Worm (Caenorhabditis elegans) whole organism, L4 larva: Measurements from ENCODE around the gene ZC196.4.

Source experiments
- F26F4.8 ChIP-seq: fragments of 200-800 bp; sonication (Bioruptor generic); conservative IDR thresholded peaks from 2 replicates; pipeline ENCODE4 v1.3.6; 2022; ENCODE audit warnings: missing genetic modification characterization, missing compliant biosample characterization
- R02D3.7 ChIP-seq: fragments of 150-350 bp; sonication (generic microtip); optimal IDR thresholded peaks from 3 replicates; lab custom pipeline; 2014; ENCODE audit warnings: missing biosample characterization, missing genetic modification characterization
- T26A8.4 ChIP-seq: fragments of 200-800 bp; sonication (Bioruptor generic); IDR thresholded peaks from 2 replicates; pipeline ENCODE4 v1.3.6; 2022; ENCODE audit warnings: missing genetic modification characterization, missing compliant biosample characterization
- aha-1 ChIP-seq: fragments of 150-350 bp; peaks from one replicate; lab custom pipeline; 2014; ENCODE audit warnings: missing biosample characterization, missing genetic modification characterization
- attf-4 ChIP-seq: sonication (generic microtip); optimal IDR thresholded peaks from 3 replicates; lab custom pipeline; 2017; ENCODE audit warnings: missing biosample characterization, missing genetic modification characterization
- ceh-32 ChIP-seq: sonication (generic microtip); optimal IDR thresholded peaks from 2 replicates; lab custom pipeline; 2016; ENCODE audit warnings: mild to moderate bottlenecking, missing genetic modification characterization, missing compliant biosample characterization; ENCODE audit not compliant: poor library complexity
- daf-19 ChIP-seq: fragments of 200-800 bp; sonication (Bioruptor generic); conservative IDR thresholded peaks from 2 replicates; pipeline ENCODE4 v1.3.6; 2022; ENCODE audit warnings: missing genetic modification characterization, missing compliant biosample characterization
- dmd-6 ChIP-seq: fragments of 200-800 bp; sonication (Bioruptor generic); IDR thresholded peaks from 2 replicates; pipeline ENCODE4 v1.3.6; 2022; ENCODE audit warnings: missing genetic modification reagents, missing genetic modification characterization, missing compliant biosample characterization
- hlh-11 ChIP-seq: fragments of 200-800 bp; sonication (Bioruptor generic); optimal IDR thresholded peaks from 2 replicates; lab custom pipeline; 2018; ENCODE audit warnings: mild to moderate bottlenecking, missing genetic modification characterization, missing compliant biosample characterization
- hmg-1.1 ChIP-seq: fragments of 200-800 bp; sonication (Bioruptor generic); IDR thresholded peaks from 2 replicates; pipeline ENCODE4 v1.3.6; 2022; ENCODE audit warnings: missing genetic modification reagents, missing genetic modification characterization, missing compliant biosample characterization
- lim-7 ChIP-seq: fragments of 200-800 bp; sonication (Bioruptor generic); IDR thresholded peaks from 2 replicates; pipeline ENCODE4 v1.3.6; 2022; ENCODE audit warnings: missing genetic modification characterization, missing compliant biosample characterization
- lin-38 ChIP-seq: fragments of 200-800 bp; sonication (Bioruptor generic); IDR thresholded peaks from 2 replicates; pipeline ENCODE4 v1.3.6; 2022; ENCODE audit warnings: missing genetic modification reagents, missing genetic modification characterization, missing compliant biosample characterization
- mes-2 ChIP-seq: sonication (generic microtip); optimal IDR thresholded peaks from 2 replicates; lab custom pipeline; 2016; ENCODE audit warnings: missing genotype, mild to moderate bottlenecking, missing genetic modification characterization, missing compliant biosample characterization; ENCODE audit not compliant: poor library complexity, severe bottlenecking
- nhr-25 ChIP-seq: sonication (generic microtip); optimal IDR thresholded peaks from 2 replicates; lab custom pipeline; 2017; ENCODE audit warnings: missing genetic modification characterization, mild to moderate bottlenecking, missing compliant biosample characterization, antibody characterized with exemption, moderate library complexity, borderline replicate concordance; ENCODE audit not compliant: insufficient read depth
- nhr-28 ChIP-seq: fragments of 150-350 bp; optimal IDR thresholded peaks from 2 replicates; lab custom pipeline; 2014; ENCODE audit warnings: missing biosample characterization, missing genetic modification characterization
- nhr-77 ChIP-seq: fragments of 150-350 bp; optimal IDR thresholded peaks from 2 replicates; lab custom pipeline; 2014; ENCODE audit warnings: missing biosample characterization, missing genetic modification characterization
- rbr-2 ChIP-seq: sonication (generic microtip); optimal IDR thresholded peaks from 2 replicates; lab custom pipeline; 2016; ENCODE audit warnings: missing genotype, missing genetic modification characterization, missing compliant biosample characterization
- sdz-12 ChIP-seq: fragments of 200-800 bp; sonication (Bioruptor generic); optimal IDR thresholded peaks from 2 replicates; lab custom pipeline; 2018; ENCODE audit warnings: mild to moderate bottlenecking, missing genetic modification characterization, missing compliant biosample characterization
- set-16 ChIP-seq: fragments of 200-800 bp; sonication (Bioruptor generic); IDR thresholded peaks from 2 replicates; pipeline ENCODE4 v1.3.6; 2022; ENCODE audit warnings: missing genetic modification reagents, missing genetic modification characterization, missing compliant biosample characterization
- skn-1 ChIP-seq: fragments of 150-350 bp; optimal IDR thresholded peaks from 2 replicates; lab custom pipeline; 2014; ENCODE audit warnings: missing biosample characterization, missing genetic modification characterization
- unc-130 ChIP-seq: sonication (generic microtip); optimal IDR thresholded peaks from 2 replicates; lab custom pipeline; 2016; ENCODE audit warnings: missing genetic modification reagents, missing genetic modification characterization, missing compliant biosample characterization
- unc-62 ChIP-seq, 3 experiments: fragments of 150-350 bp in 1 of 3; sonication (generic microtip); optimal IDR thresholded peaks in 2 of 3; peaks in 1 of 3; 1 replicate in 1 of 3; 2 replicates in 2 of 3; lab custom pipeline; 2014 to 2017; ENCODE audit warnings: missing biosample characterization in 3 of 3, missing genetic modification characterization in 3 of 3, missing genetic modification reagents in 3 of 3, missing genotype in 1 of 3
- zfp-2 ChIP-seq: sonication (generic microtip); optimal IDR thresholded peaks from 2 replicates; lab custom pipeline; 2016; ENCODE audit warnings: mild to moderate bottlenecking, missing genetic modification characterization, missing compliant biosample characterization

Gene ZC196.4

ce11 chrV:8781164-8781563, 48.3 kb downstream of the ZC196.4 start (continued):
- TF ChIP-seq nhr-25 (tag; lab: Kevin White, UChicago) (no peak), set-16 (no peak), rbr-2 (tag; lab: Kevin White, UChicago) (no peak), skn-1 (no peak), nhr-28 (tag; lab: Kevin White, UChicago) (peak; percentile 88), attf-4 (no peak), dmd-6 (GFP tag; lab: Robert Waterston, UW) (0 out of 2 replicates have a peak, but pooled peaks have one; percentile 14), ceh-32 (tag; lab: Kevin White, UChicago) (no peak), nhr-77 (no peak), unc-130 (GFP tag; lab: Kevin White, UChicago) (no peak), R02D3.7 (no peak), hlh-11 (tag; lab: Kevin White, UChicago) (peak; percentile 23)

ce11 chrV:8782112-8782511, 49.2 kb downstream of the ZC196.4 start:
- no peak for TF ChIP-seq sdz-12
- no peak for TF ChIP-seq hmg-1.1 (GFP tag; lab: Robert Waterston, UW)
- TF ChIP-seq unc-62 (GFP tag; optimal IDR thresholded peaks at IDR 0.05 in 1 of 2; lab: Kevin White, UChicago) = peak in 1 of 2 experiments; percentile 96
- TF ChIP-seq unc-62 (tag; optimal IDR thresholded peaks at IDR 0.05; lab: Kevin White, UChicago) = no peak
- no peak for TF ChIP-seq lin-38 (GFP tag; lab: Robert Waterston, UW)
- TF ChIP-seq aha-1 (tag; lab: Kevin White, UChicago) = peak; percentile 64
- peak; percentile 44 for TF ChIP-seq mes-2
- TF ChIP-seq nhr-25 (tag; lab: Kevin White, UChicago) = no peak

ce11 chrV:8784485-8784884, 51.6 kb downstream of the ZC196.4 start:
- TF ChIP-seq F26F4.8 (GFP tag; lab: Robert Waterston, UW) (no peak), attf-4 (no peak), set-16 (peak; percentile 13; the same call in 1 of the 2 replicates), zfp-2 (no peak), lim-7 (GFP tag; lab: Robert Waterston, UW) (peak; percentile 37; the same call in 1 of the 2 replicates), daf-19 (GFP tag; lab: Robert Waterston, UW) (no peak), T26A8.4 (GFP tag; lab: Robert Waterston, UW) (no peak)
